Worm (Caenorhabditis elegans) whole organism, young adult: ENCODE data around the gene F07C4.10.

Experiments
- dpff-1 ChIP-seq: sonication (generic microtip); optimal IDR thresholded peaks from 2 replicates; lab custom pipeline; 2017; ENCODE audit warnings: mild to moderate bottlenecking, missing genetic modification characterization, missing compliant biosample characterization
- lin-26 ChIP-seq: fragments of 200-800 bp; sonication (Bioruptor generic); IDR thresholded peaks from 2 replicates; pipeline ENCODE4 v1.3.6; 2022; ENCODE audit warnings: missing genetic modification reagents, missing genetic modification characterization, missing compliant biosample characterization
- pha-4 ChIP-seq: fragments of 150-350 bp; sonication (generic microtip); optimal IDR thresholded peaks from 2 replicates; lab custom pipeline; 2014; ENCODE audit warnings: missing biosample characterization, missing genetic modification reagents, missing genetic modification characterization

ce11 chrV:7645454-7645853, 5.8 kb upstream of the F07C4.10 start, which contains the start of gene str-47:
- TF ChIP-seq lin-26 (GFP tag; lab: Robert Waterston, UW): no peak
- TF ChIP-seq pha-4 (tag; lab: Kevin White, UChicago): no peak
- no peak for TF ChIP-seq dpff-1 (tag; lab: Kevin White, UChicago)
